Worm (Caenorhabditis elegans) whole organism, L4 larva: ENCODE results near the gene egg-3.

Experiments
- D1046.2 ChIP-seq: fragments of 200-800 bp; sonication (Bioruptor generic); IDR thresholded peaks from 2 replicates; pipeline ENCODE4 v1.3.6; 2022; ENCODE audit warnings: missing genetic modification characterization, missing compliant biosample characterization
- F49E8.2 ChIP-seq: sonication (generic microtip); optimal IDR thresholded peaks from 2 replicates; lab custom pipeline; 2016; ENCODE audit warnings: missing compliant biosample characterization, mild to moderate bottlenecking, missing genetic modification characterization, borderline replicate concordance
- Y48G9A.11 ChIP-seq: fragments of 200-800 bp; sonication (Bioruptor generic); IDR thresholded peaks from 2 replicates; pipeline ENCODE4 v1.3.6; 2022; ENCODE audit warnings: missing genetic modification reagents, missing genetic modification characterization, missing compliant biosample characterization
- ZK546.5 ChIP-seq, 2 experiments: sonication (generic microtip); optimal IDR thresholded peaks; 2 replicates each; lab custom pipeline; 2017; ENCODE audit warnings: missing biosample characterization in 2 of 2, missing genetic modification characterization in 2 of 2
- aha-1 ChIP-seq: fragments of 150-350 bp; peaks from one replicate; lab custom pipeline; 2014; ENCODE audit warnings: missing biosample characterization, missing genetic modification characterization
- ama-1 ChIP-seq: fragments of 150-350 bp; optimal IDR thresholded peaks from 2 replicates; lab custom pipeline; 2014; ENCODE audit warnings: inconsistent platforms, mixed read lengths
- ceh-20 ChIP-seq: fragments of 200-800 bp; sonication (Bioruptor generic); IDR thresholded peaks from 2 replicates; pipeline ENCODE4 v1.3.6; 2022; ENCODE audit warnings: missing genetic modification reagents, missing genetic modification characterization, missing compliant biosample characterization
- ceh-32 ChIP-seq: sonication (generic microtip); optimal IDR thresholded peaks from 2 replicates; lab custom pipeline; 2016; ENCODE audit warnings: mild to moderate bottlenecking, missing genetic modification characterization, missing compliant biosample characterization; ENCODE audit not compliant: poor library complexity
- ces-1 ChIP-seq: fragments of 150-350 bp; sonication (generic microtip); optimal IDR thresholded peaks from 4 replicates; lab custom pipeline; 2014; ENCODE audit warnings: missing biosample characterization, missing genetic modification reagents, missing genetic modification characterization
- cey-2 ChIP-seq: sonication (generic microtip); optimal IDR thresholded peaks from 3 replicates; lab custom pipeline; 2017; ENCODE audit warnings: missing genetic modification characterization, mild to moderate bottlenecking, missing compliant biosample characterization, antibody characterized with exemption, borderline replicate concordance; ENCODE audit not compliant: insufficient read depth
- ctbp-1 ChIP-seq: fragments of 200-800 bp; sonication (Bioruptor generic); IDR thresholded peaks from 2 replicates; pipeline ENCODE4 v1.3.6; 2022; ENCODE audit warnings: missing genetic modification reagents, missing genetic modification characterization, missing compliant biosample characterization
- dmd-6 ChIP-seq: fragments of 200-800 bp; sonication (Bioruptor generic); IDR thresholded peaks from 2 replicates; pipeline ENCODE4 v1.3.6; 2022; ENCODE audit warnings: missing genetic modification reagents, missing genetic modification characterization, missing compliant biosample characterization
- dmd-9 ChIP-seq: fragments of 200-800 bp; sonication (Bioruptor generic); IDR thresholded peaks from 2 replicates; pipeline ENCODE4 v1.3.6; 2022; ENCODE audit warnings: missing genetic modification reagents, missing genetic modification characterization, missing compliant biosample characterization
- dpl-1 ChIP-seq: fragments of 150-350 bp; optimal IDR thresholded peaks from 2 replicates; lab custom pipeline; 2014; ENCODE audit warnings: missing biosample characterization, missing genetic modification reagents, missing genetic modification characterization
- duxl-1 ChIP-seq: sonication (generic microtip); optimal IDR thresholded peaks from 2 replicates; lab custom pipeline; 2016; ENCODE audit warnings: mild to moderate bottlenecking, missing genetic modification characterization, moderate library complexity, missing compliant biosample characterization; ENCODE audit not compliant: poor library complexity
- dve-1 ChIP-seq: sonication (generic microtip); optimal IDR thresholded peaks from 2 replicates; lab custom pipeline; 2017; ENCODE audit warnings: antibody characterized with exemption, mild to moderate bottlenecking, missing genetic modification characterization, missing compliant biosample characterization; ENCODE audit not compliant: insufficient read depth
- egl-43 ChIP-seq: fragments of 200-800 bp; sonication (Bioruptor generic); IDR thresholded peaks from 2 replicates; pipeline ENCODE4 v1.3.6; 2022; ENCODE audit warnings: missing genetic modification reagents, missing genetic modification characterization, missing compliant biosample characterization
- fos-1 ChIP-seq: fragments of 150-350 bp; optimal IDR thresholded peaks from 2 replicates; lab custom pipeline; 2014; ENCODE audit warnings: missing biosample characterization, missing genetic modification characterization
- hlh-11 ChIP-seq: fragments of 200-800 bp; sonication (Bioruptor generic); optimal IDR thresholded peaks from 2 replicates; lab custom pipeline; 2018; ENCODE audit warnings: mild to moderate bottlenecking, missing genetic modification characterization, missing compliant biosample characterization
- hlh-30 ChIP-seq: sonication (generic microtip); optimal IDR thresholded peaks from 2 replicates; lab custom pipeline; 2017; ENCODE audit warnings: antibody characterized with exemption, mild to moderate bottlenecking, missing genetic modification characterization, missing compliant biosample characterization; ENCODE audit not compliant: insufficient read depth
- hmg-1.1 ChIP-seq: fragments of 200-800 bp; sonication (Bioruptor generic); IDR thresholded peaks from 2 replicates; pipeline ENCODE4 v1.3.6; 2022; ENCODE audit warnings: missing genetic modification reagents, missing genetic modification characterization, missing compliant biosample characterization
- lin-15B ChIP-seq: fragments of 150-350 bp; sonication (generic microtip); optimal IDR thresholded peaks from 3 replicates; lab custom pipeline; 2014; ENCODE audit warnings: missing biosample characterization, missing genetic modification characterization
- lin-38 ChIP-seq: fragments of 200-800 bp; sonication (Bioruptor generic); IDR thresholded peaks from 2 replicates; pipeline ENCODE4 v1.3.6; 2022; ENCODE audit warnings: missing genetic modification reagents, missing genetic modification characterization, missing compliant biosample characterization
- lin-39 ChIP-seq: fragments of 150-350 bp; optimal IDR thresholded peaks from 2 replicates; lab custom pipeline; 2014; ENCODE audit warnings: missing biosample characterization, missing genetic modification reagents, missing genetic modification characterization
- lsy-2 ChIP-seq, 2 experiments: fragments of 150-350 bp in 1 of 2; sonication (generic microtip) in 1 of 2; optimal IDR thresholded peaks; 2 replicates each; lab custom pipeline; 2014 to 2017; ENCODE audit warnings: missing biosample characterization in 2 of 2, missing genetic modification characterization in 2 of 2
- madf-9 ChIP-seq: fragments of 200-800 bp; sonication (Bioruptor generic); conservative IDR thresholded peaks from 2 replicates; pipeline ENCODE4 v1.3.6; 2022; ENCODE audit warnings: missing genetic modification reagents, missing genetic modification characterization, missing compliant biosample characterization
- mdl-1 ChIP-seq, 2 experiments: fragments of 150-350 bp in 1 of 2; sonication (generic microtip) in 1 of 2; optimal IDR thresholded peaks; 2 replicates each; lab custom pipeline; 2014 to 2017; ENCODE audit warnings: missing biosample characterization in 2 of 2, missing genetic modification characterization in 2 of 2
- mep-1 ChIP-seq: fragments of 150-350 bp; sonication (generic microtip); optimal IDR thresholded peaks from 3 replicates; lab custom pipeline; 2014; ENCODE audit warnings: missing biosample characterization, missing genetic modification characterization
- mes-2 ChIP-seq: sonication (generic microtip); optimal IDR thresholded peaks from 2 replicates; lab custom pipeline; 2016; ENCODE audit warnings: missing genotype, mild to moderate bottlenecking, missing genetic modification characterization, missing compliant biosample characterization; ENCODE audit not compliant: poor library complexity, severe bottlenecking
- mxl-3 ChIP-seq: fragments of 200-800 bp; sonication (Bioruptor generic); optimal IDR thresholded peaks from 2 replicates; lab custom pipeline; 2018; ENCODE audit warnings: mild to moderate bottlenecking, missing genetic modification characterization, missing compliant biosample characterization
- nhr-237 ChIP-seq: sonication (generic microtip); optimal IDR thresholded peaks from 2 replicates; lab custom pipeline; 2017; ENCODE audit warnings: missing biosample characterization, missing genetic modification characterization
- nhr-25 ChIP-seq: sonication (generic microtip); optimal IDR thresholded peaks from 2 replicates; lab custom pipeline; 2017; ENCODE audit warnings: missing genetic modification characterization, mild to moderate bottlenecking, missing compliant biosample characterization, antibody characterized with exemption, moderate library complexity, borderline replicate concordance; ENCODE audit not compliant: insufficient read depth
- nhr-48 ChIP-seq: sonication (generic microtip); optimal IDR thresholded peaks from 2 replicates; lab custom pipeline; 2016; ENCODE audit warnings: mild to moderate bottlenecking, missing genetic modification characterization, missing compliant biosample characterization
- nhr-6 ChIP-seq: fragments of 150-350 bp; optimal IDR thresholded peaks from 2 replicates; lab custom pipeline; 2014; ENCODE audit warnings: missing biosample characterization, missing genetic modification characterization
- saeg-2 ChIP-seq: fragments of 200-800 bp; sonication (Bioruptor generic); IDR thresholded peaks from 2 replicates; pipeline ENCODE4 v1.3.6; 2022; ENCODE audit warnings: missing genetic modification reagents, missing genetic modification characterization, missing compliant biosample characterization
- set-16 ChIP-seq: fragments of 200-800 bp; sonication (Bioruptor generic); IDR thresholded peaks from 2 replicates; pipeline ENCODE4 v1.3.6; 2022; ENCODE audit warnings: missing genetic modification reagents, missing genetic modification characterization, missing compliant biosample characterization
- tra-1 ChIP-seq: fragments of 200-800 bp; sonication (Bioruptor generic); IDR thresholded peaks from 2 replicates; pipeline ENCODE4 v1.3.6; 2022; ENCODE audit warnings: missing genetic modification reagents, missing genetic modification characterization, missing compliant biosample characterization
- unc-62 ChIP-seq, 3 experiments: fragments of 150-350 bp in 1 of 3; sonication (generic microtip); optimal IDR thresholded peaks in 2 of 3; peaks in 1 of 3; 1 replicate in 1 of 3; 2 replicates in 2 of 3; lab custom pipeline; 2014 to 2017; ENCODE audit warnings: missing biosample characterization in 3 of 3, missing genetic modification characterization in 3 of 3, missing genetic modification reagents in 3 of 3, missing genotype in 1 of 3
- zfp-3 ChIP-seq: fragments of 200-800 bp; sonication (Bioruptor generic); conservative IDR thresholded peaks from 2 replicates; pipeline ENCODE4 v1.3.6; 2022; ENCODE audit warnings: missing genetic modification reagents, missing genetic modification characterization, missing compliant biosample characterization

egg-3 gene

DNA sequence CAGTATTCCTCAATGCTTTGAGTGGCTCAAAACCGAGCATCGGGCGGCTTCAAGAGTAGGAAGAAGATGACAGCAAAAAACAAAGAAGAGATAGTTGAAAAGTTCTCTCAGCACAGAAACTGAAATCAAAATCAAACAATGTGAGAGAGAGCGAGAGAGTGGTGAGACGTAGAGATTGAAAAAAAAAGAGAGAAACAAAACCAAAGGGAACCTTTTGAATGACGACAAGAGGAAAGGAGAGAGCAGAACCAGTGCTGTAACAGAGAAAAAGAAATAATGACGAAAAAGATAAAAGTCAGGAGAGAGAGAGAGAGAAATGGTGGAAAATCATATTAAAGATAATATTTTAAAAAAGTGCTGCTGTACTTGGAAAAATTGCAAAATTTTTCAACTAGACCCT is 17.0 kb downstream of the egg-3 start (continued):
- TF ChIP-seq zfp-3 (GFP tag; lab: Robert Waterston, UW): no peak
- TF ChIP-seq F49E8.2 (tag; lab: Kevin White, UChicago): no peak
- no peak for TF ChIP-seq ZK546.5 (tag; optimal IDR thresholded peaks at IDR 0.05; lab: Kevin White, UChicago)
- TF ChIP-seq dmd-9: no peak
- TF ChIP-seq ctbp-1 (GFP tag; lab: Robert Waterston, UW): no peak
- no peak for TF ChIP-seq mxl-3 (GFP tag; lab: Kevin White, UChicago)
- no peak for TF ChIP-seq nhr-48
- no peak for TF ChIP-seq fos-1 (tag; lab: Kevin White, UChicago)
- TF ChIP-seq mep-1 (tag; lab: Kevin White, UChicago): peak; percentile 29
- no peak for TF ChIP-seq D1046.2 (GFP tag; lab: Robert Waterston, UW)
- no peak for TF ChIP-seq tra-1 (GFP tag; lab: Robert Waterston, UW)
- TF ChIP-seq ama-1 (lab: Kevin White, UChicago): no peak
- peak; percentile 6 for TF ChIP-seq hlh-30 (tag; lab: Kevin White, UChicago)
- TF ChIP-seq nhr-237: no peak
- no peak for TF ChIP-seq set-16 (GFP tag; lab: Robert Waterston, UW)
- TF ChIP-seq dmd-6 (GFP tag; lab: Robert Waterston, UW): peak; percentile 51

DNA sequence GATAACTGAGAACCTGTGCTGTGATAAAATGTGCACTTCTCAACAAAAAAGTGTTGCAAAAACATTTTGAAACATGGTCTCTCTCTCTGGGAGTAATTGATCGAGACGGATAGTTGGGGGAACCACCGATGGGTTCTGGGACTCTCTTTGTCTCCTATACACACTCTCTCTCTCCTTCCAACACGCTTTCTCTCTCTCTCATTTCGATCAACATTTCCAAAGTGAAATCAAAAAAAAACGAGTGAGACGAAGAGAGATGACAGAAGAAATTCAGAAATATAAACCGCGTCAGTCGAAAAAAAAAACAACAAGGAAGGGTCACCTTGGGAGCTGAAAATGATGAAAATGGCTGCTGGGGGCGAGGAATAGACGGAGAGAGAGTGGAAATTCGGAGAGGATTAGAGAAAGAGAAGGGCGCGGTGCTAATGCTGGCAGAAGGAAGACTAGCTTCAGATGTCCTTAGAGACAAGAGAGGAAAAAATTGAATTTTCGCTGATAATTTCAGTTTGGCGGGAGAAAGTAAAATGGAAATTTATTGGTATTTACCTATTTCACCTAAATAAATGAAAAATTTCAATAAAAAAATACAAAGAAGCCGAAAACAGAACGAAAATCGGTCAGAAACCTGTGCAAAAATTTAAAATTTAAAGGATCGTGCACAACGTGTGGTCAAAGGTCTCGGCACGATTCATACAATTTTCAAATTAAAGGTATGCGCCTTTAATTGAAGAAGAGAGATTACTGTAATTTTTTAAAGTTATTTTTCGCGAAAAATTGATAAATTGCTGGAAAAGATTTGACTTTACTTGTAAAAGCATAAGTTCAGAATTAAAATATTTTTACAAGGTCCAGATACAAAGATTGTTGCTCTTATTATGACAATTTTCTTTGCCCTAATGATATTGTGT is 21.2 kb downstream of the egg-3 start:
- TF ChIP-seq lsy-2 (tag; optimal IDR thresholded peaks at IDR 0.05; lab: Kevin White, UChicago) (peak in 1 of 2 experiments; percentile 29), hmg-1.1 (0 out of 2 replicates have a peak, but pooled peaks have one; percentile 12), fos-1 (tag; lab: Kevin White, UChicago) (no peak), duxl-1 (tag; lab: Kevin White, UChicago) (no peak), dmd-6 (GFP tag; lab: Robert Waterston, UW) (peak; percentile 35; the same call in 1 of the 2 replicates), F49E8.2 (tag; lab: Kevin White, UChicago) (peak; percentile 25), aha-1 (no peak), set-16 (GFP tag; lab: Robert Waterston, UW) (0 out of 2 replicates have a peak, but pooled peaks have one; percentile 12), mes-2 (tag; lab: Kevin White, UChicago) (peak; percentile 5), mxl-3 (GFP tag; lab: Kevin White, UChicago) (peak; percentile 31), unc-62 (GFP tag; optimal IDR thresholded peaks at IDR 0.05 in 1 of 2; lab: Kevin White, UChicago) (peak in 1 of 2 experiments; percentile 74), unc-62 (tag; optimal IDR thresholded peaks at IDR 0.05; lab: Kevin White, UChicago) (no peak), nhr-6 (tag; lab: Kevin White, UChicago) (peak; percentile 11), mdl-1 (tag; optimal IDR thresholded peaks at IDR 0.05; lab: Kevin White, UChicago) (peak in 1 of 2 experiments; percentile 42), lin-38 (GFP tag; lab: Robert Waterston, UW) (0 out of 2 replicates have a peak, but pooled peaks have one; percentile 12), ces-1 (GFP tag; lab: Kevin White, UChicago) (no peak), dve-1 (tag; lab: Kevin White, UChicago) (peak; percentile 49), lin-15B (tag; lab: Kevin White, UChicago) (no peak), egl-43 (GFP tag; lab: Robert Waterston, UW) (no peak), ceh-20 (GFP tag; lab: Robert Waterston, UW) (no peak), hlh-11 (peak; percentile 3), nhr-25 (tag; lab: Kevin White, UChicago) (peak; percentile 41), madf-9 (no peak), dpl-1 (GFP tag; lab: Kevin White, UChicago) (peak; percentile 19), ceh-32 (no peak), lin-39 (tag; lab: Kevin White, UChicago) (no peak), mep-1 (tag; lab: Kevin White, UChicago) (no peak), saeg-2 (GFP tag; lab: Robert Waterston, UW) (no peak), Y48G9A.11 (no peak), cey-2 (no peak)
